Worm (Caenorhabditis elegans): ENCODE measurements around the gene ptp-1.

- TF ChIP-seq nhr-2 (tag; optimal IDR thresholded peaks at IDR 0.05) (no peak), lin-32 (GFP tag; optimal IDR thresholded peaks at IDR 0.05) (no peak), sem-2 (GFP tag; optimal IDR thresholded peaks at IDR 0.05) (no peak)
Observed at ce11 chrIII:3571371-3571902, 19.1 kb upstream of the ptp-1 start.

Data from whole organism, mixed stage, embryonic.